Worm (Caenorhabditis elegans): ENCODE measurements around the gene pho-12.

DNA sequence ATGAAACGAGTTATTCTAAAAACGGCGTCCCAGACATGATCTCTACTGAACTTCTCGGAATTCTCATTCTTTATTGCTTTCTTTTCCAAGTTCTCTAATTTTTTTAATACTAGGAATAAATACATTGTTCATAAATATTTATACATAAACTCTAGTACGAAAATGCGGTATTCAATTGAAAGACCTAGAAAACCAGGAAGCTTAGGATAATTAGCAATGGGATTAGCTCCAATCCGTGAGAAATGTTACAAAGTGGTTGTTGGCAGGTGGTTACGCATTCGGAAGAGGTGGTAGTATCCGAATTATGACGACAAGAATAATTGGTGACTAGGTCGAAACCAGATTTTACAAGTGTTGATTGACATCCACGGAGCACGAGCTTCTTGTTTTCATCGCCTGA is 6.3 kb upstream of the pho-12 start:
- TF ChIP-seq flt-1 (GFP tag; IDR thresholded peaks at IDR 0.05) (no peak), ama-1 (optimal IDR thresholded peaks at IDR 0.05) (no peak), aly-1 (tag; optimal IDR thresholded peaks at IDR 0.05) (no peak), ceh-36 (tag; optimal IDR thresholded peaks at IDR 0.05) (no peak), sea-1 (GFP tag; conservative IDR thresholded peaks at IDR 0.05) (no peak), ceh-13 (GFP tag; optimal IDR thresholded peaks at IDR 0.05) (no peak), tbx-11 (GFP tag; IDR thresholded peaks at IDR 0.05) (no peak), tra-4 (tag; optimal IDR thresholded peaks at IDR 0.05) (no peak), scrt-1 (GFP tag; IDR thresholded peaks at IDR 0.05) (no peak), tbx-37 (GFP tag; conservative IDR thresholded peaks at IDR 0.05) (no peak), hmbx-1 (tag; optimal IDR thresholded peaks at IDR 0.05) (no peak)

All from whole organism, early embryonic.